Worm (Caenorhabditis elegans): Measurements from ENCODE around the gene elks-1.
A peak's percentile ranks its signal among the peaks of the same experiment; 100 is the strongest.

Gene elks-1

DNA sequence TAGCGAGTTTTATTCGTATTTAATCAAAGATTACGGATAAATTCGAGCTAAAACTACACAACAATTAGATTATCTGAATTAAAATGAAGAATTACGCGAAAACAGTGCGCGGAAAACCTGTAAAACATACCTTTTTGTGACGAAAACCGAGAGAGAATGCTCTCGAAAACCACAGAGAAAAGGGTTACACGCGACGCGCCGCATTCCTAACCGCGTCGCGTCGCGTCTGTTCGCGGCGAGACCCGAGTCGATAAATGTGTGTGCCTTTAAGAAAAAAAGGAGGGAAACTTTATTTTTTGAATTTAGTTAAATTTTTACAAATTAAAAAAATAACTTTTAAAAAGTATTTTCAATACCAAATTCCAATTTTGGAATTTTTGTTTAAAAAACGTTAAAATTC is 11.2 kb downstream of the elks-1 start, which contains the start of gene hrpa-1 (continued):
- no peak for TF ChIP-seq unc-3 (GFP tag; conservative IDR thresholded peaks at IDR 0.05)
- no peak for TF ChIP-seq unc-3 (tag; optimal IDR thresholded peaks at IDR 0.05)
- TF ChIP-seq pqm-1 (tag; optimal IDR thresholded peaks at IDR 0.05): no peak
- peak; percentile 59 for TF ChIP-seq ceh-31 (tag; optimal IDR thresholded peaks at IDR 0.05)
- no peak for TF ChIP-seq F13H6.1 (tag; optimal IDR thresholded peaks at IDR 0.05)
- no peak for TF ChIP-seq nhr-11 (tag; optimal IDR thresholded peaks at IDR 0.05)
- TF ChIP-seq elt-2 (tag; optimal IDR thresholded peaks at IDR 0.05): peak; percentile 56
- peak; percentile 70 for TF ChIP-seq rnt-1 (tag; optimal IDR thresholded peaks at IDR 0.05)
- TF ChIP-seq ahr-1 (tag; optimal IDR thresholded peaks at IDR 0.05): no peak
- no peak for TF ChIP-seq sox-2 (GFP tag; IDR thresholded peaks at IDR 0.05)
- no peak for TF ChIP-seq ama-1 (optimal IDR thresholded peaks at IDR 0.05)
- no peak for TF ChIP-seq K02D7.2 (tag; optimal IDR thresholded peaks at IDR 0.05)
- no peak for TF ChIP-seq ceh-24 (tag; optimal IDR thresholded peaks at IDR 0.05)
- peak; percentile 86 for TF ChIP-seq nfya-1 (tag; optimal IDR thresholded peaks at IDR 0.05)
- no peak for TF ChIP-seq fkh-10 (GFP tag; optimal IDR thresholded peaks at IDR 0.05)
- peak; percentile 35 for TF ChIP-seq hlh-30 (tag; optimal IDR thresholded peaks at IDR 0.05; ENCODE audit: insufficient read depth)
- TF ChIP-seq sox-4 (tag; optimal IDR thresholded peaks at IDR 0.05): no peak
- TF ChIP-seq dmd-4 (tag; optimal IDR thresholded peaks at IDR 0.05; ENCODE audit: borderline replicate concordance): no peak
- no peak for TF ChIP-seq tbx-7 (tag; optimal IDR thresholded peaks at IDR 0.05)
- peak; percentile 16 for TF ChIP-seq tbx-2 (tag; optimal IDR thresholded peaks at IDR 0.05)
- no peak for TF ChIP-seq lin-11 (tag; optimal IDR thresholded peaks at IDR 0.05)
- TF ChIP-seq ref-2 (tag; optimal IDR thresholded peaks at IDR 0.05): no peak
- no peak for TF ChIP-seq ets-4 (tag; optimal IDR thresholded peaks at IDR 0.05)
- TF ChIP-seq ttx-3 (tag; optimal IDR thresholded peaks at IDR 0.05): no peak
- no peak for TF ChIP-seq ceh-9 (tag; optimal IDR thresholded peaks at IDR 0.05)
- TF ChIP-seq ceh-48 (tag; optimal IDR thresholded peaks at IDR 0.05): no peak
- TF ChIP-seq fkh-6 (tag; optimal IDR thresholded peaks at IDR 0.05): no peak
- TF ChIP-seq Y22D7AL.16 (tag; optimal IDR thresholded peaks at IDR 0.05): no peak
- no peak for TF ChIP-seq fax-1 (tag; optimal IDR thresholded peaks at IDR 0.05)
- no peak for TF ChIP-seq pros-1 (tag; optimal IDR thresholded peaks at IDR 0.05)
- TF ChIP-seq hlh-15 (tag; optimal IDR thresholded peaks at IDR 0.05): no peak
- TF ChIP-seq ceh-6 (GFP tag; optimal IDR thresholded peaks at IDR 0.05): no peak
- no peak for TF ChIP-seq unc-86 (tag; optimal IDR thresholded peaks at IDR 0.05)
- TF ChIP-seq dve-1 (tag; optimal IDR thresholded peaks at IDR 0.05): peak; percentile 33
- no peak for TF ChIP-seq ceh-22 (tag; optimal IDR thresholded peaks at IDR 0.05)
- no peak for TF ChIP-seq sdc-2 (tag; optimal IDR thresholded peaks at IDR 0.05)
- no peak for TF ChIP-seq T23F11.4 (GFP tag; optimal IDR thresholded peaks at IDR 0.05)
- no peak for TF ChIP-seq madf-2 (tag; optimal IDR thresholded peaks at IDR 0.05)
- no peak for TF ChIP-seq C38D4.7 (GFP tag; optimal IDR thresholded peaks at IDR 0.05)
- no peak for TF ChIP-seq nhr-232 (tag; optimal IDR thresholded peaks at IDR 0.05)
- TF ChIP-seq hlh-13 (GFP tag; optimal IDR thresholded peaks at IDR 0.05): no peak
- TF ChIP-seq C08G9.2 (tag; optimal IDR thresholded peaks at IDR 0.05): no peak
- peak; percentile 23 for TF ChIP-seq ceh-34 (tag; optimal IDR thresholded peaks at IDR 0.05)
- no peak for TF ChIP-seq eyg-1 (tag; optimal IDR thresholded peaks at IDR 0.05)
- no peak for TF ChIP-seq elt-4 (tag; optimal IDR thresholded peaks at IDR 0.05)
- no peak for TF ChIP-seq ceh-45 (GFP tag; IDR thresholded peaks at IDR 0.05)
- TF ChIP-seq pha-2 (tag; optimal IDR thresholded peaks at IDR 0.05): no peak
- TF ChIP-seq npax-4 (tag; optimal IDR thresholded peaks at IDR 0.05): no peak

Data from whole organism, late embryonic.